Worm (Caenorhabditis elegans) whole organism, L1 larva: ENCODE measurements around the gene nsph-4.1.
"Not testable (repeated sequence)": the region's sequence is repeated elsewhere in the genome, so short reads cannot be mapped to it uniquely, and the experiment has no call there.

Source experiments
- C16A3.4 ChIP-seq: fragments of 150-350 bp; optimal IDR thresholded peaks from 2 replicates; lab custom pipeline; 2014; ENCODE audit warnings: missing biosample characterization, missing genetic modification characterization
- F16B12.6 ChIP-seq: fragments of 150-350 bp; optimal IDR thresholded peaks from 2 replicates; lab custom pipeline; 2014; ENCODE audit warnings: missing biosample characterization, missing genetic modification characterization
- ceh-8 ChIP-seq: fragments of 200-800 bp; sonication (Bioruptor generic); optimal IDR thresholded peaks from 2 replicates; lab custom pipeline; 2018; ENCODE audit warnings: mild to moderate bottlenecking, missing genetic modification characterization, moderate library complexity, missing compliant biosample characterization
- ceh-82 ChIP-seq, 3 experiments: fragments of 150-350 bp in 1 of 3; sonication (generic microtip) in 2 of 3; optimal IDR thresholded peaks; 2 replicates each; lab custom pipeline; 2014 to 2017; ENCODE audit warnings: missing biosample characterization in 3 of 3, missing genetic modification characterization in 3 of 3
- dpl-1 ChIP-seq, 3 experiments: fragments of 150-350 bp in 2 of 3; sonication (generic microtip) in 1 of 3; optimal IDR thresholded peaks; 2 replicates each; lab custom pipeline; 2014 to 2017; ENCODE audit warnings: missing biosample characterization in 3 of 3, missing genetic modification characterization in 3 of 3, missing genetic modification reagents in 3 of 3
- dsc-1 ChIP-seq: sonication (generic microtip); optimal IDR thresholded peaks from 2 replicates; lab custom pipeline; 2016; ENCODE audit warnings: mild to moderate bottlenecking, missing genetic modification characterization, missing compliant biosample characterization
- efl-1 ChIP-seq, 4 experiments: fragments of 150-350 bp; optimal IDR thresholded peaks in 3 of 4; peaks in 1 of 4; 1 replicate in 1 of 4; 2 replicates in 3 of 4; lab custom pipeline; 2014; ENCODE audit warnings: missing biosample characterization in 2 of 4, missing genetic modification characterization in 2 of 4, missing genetic modification reagents in 2 of 4
- egl-13 ChIP-seq: sonication (generic microtip); optimal IDR thresholded peaks from 2 replicates; lab custom pipeline; 2016; ENCODE audit warnings: missing genotype, missing genetic modification reagents, missing genetic modification characterization, missing compliant biosample characterization
- egl-27 ChIP-seq, 2 experiments: fragments of 150-350 bp in 1 of 2; sonication (generic microtip); optimal IDR thresholded peaks; 3 replicates each; lab custom pipeline; 2017 to 2018; ENCODE audit warnings: missing biosample characterization in 2 of 2, missing genetic modification characterization in 2 of 2, missing genetic modification reagents in 2 of 2
- elt-2 ChIP-seq: sonication (generic microtip); optimal IDR thresholded peaks from 2 replicates; lab custom pipeline; 2016; ENCODE audit warnings: missing genetic modification characterization, mild to moderate bottlenecking, inconsistent platforms, missing compliant biosample characterization, missing genetic modification reagents
- fkh-4 ChIP-seq: sonication (generic microtip); optimal IDR thresholded peaks from 2 replicates; lab custom pipeline; 2016; ENCODE audit warnings: missing compliant biosample characterization, missing genetic modification characterization, borderline replicate concordance
- grh-1 ChIP-seq: fragments of 200-800 bp; sonication (Bioruptor generic); IDR thresholded peaks from 2 replicates; pipeline ENCODE4 v1.3.6; 2022; ENCODE audit warnings: missing genetic modification reagents, missing genetic modification characterization, missing compliant biosample characterization
- hlh-4 ChIP-seq: sonication (generic microtip); optimal IDR thresholded peaks from 2 replicates; lab custom pipeline; 2016; ENCODE audit warnings: mild to moderate bottlenecking, missing genetic modification characterization, missing compliant biosample characterization
- hpl-2 ChIP-seq: fragments of 150-350 bp; optimal IDR thresholded peaks from 2 replicates; lab custom pipeline; 2014; ENCODE audit warnings: missing biosample characterization, missing genetic modification reagents, missing genetic modification characterization
- isw-1 ChIP-seq: fragments of 200-800 bp; sonication (Bioruptor generic); IDR thresholded peaks from 2 replicates; pipeline ENCODE4 v1.3.6; 2022; ENCODE audit warnings: missing genetic modification characterization, missing compliant biosample characterization
- lin-15B ChIP-seq: fragments of 150-350 bp; sonication (generic microtip); optimal IDR thresholded peaks from 3 replicates; lab custom pipeline; 2014; ENCODE audit warnings: missing biosample characterization, missing genetic modification characterization
- lir-3 ChIP-seq: sonication (generic microtip); optimal IDR thresholded peaks from 2 replicates; lab custom pipeline; 2016; ENCODE audit warnings: mild to moderate bottlenecking, missing genetic modification characterization, moderate library complexity, missing compliant biosample characterization; ENCODE audit not compliant: poor library complexity
- mef-2 ChIP-seq: fragments of 150-350 bp; optimal IDR thresholded peaks from 2 replicates; lab custom pipeline; 2014; ENCODE audit warnings: missing biosample characterization, missing genetic modification characterization
- nhr-11 ChIP-seq: fragments of 150-350 bp; optimal IDR thresholded peaks from 2 replicates; lab custom pipeline; 2014; ENCODE audit warnings: missing biosample characterization, missing genetic modification characterization
- nhr-19 ChIP-seq: fragments of 200-800 bp; sonication (Bioruptor generic); conservative IDR thresholded peaks from 2 replicates; pipeline ENCODE4 v1.3.6; 2022; ENCODE audit warnings: missing genetic modification characterization, missing compliant biosample characterization
- nhr-47 ChIP-seq: sonication (generic microtip); optimal IDR thresholded peaks from 2 replicates; lab custom pipeline; 2016; ENCODE audit warnings: mild to moderate bottlenecking, missing genetic modification characterization, moderate library complexity, missing compliant biosample characterization
- nhr-77 ChIP-seq: fragments of 150-350 bp; optimal IDR thresholded peaks from 2 replicates; lab custom pipeline; 2014; ENCODE audit warnings: missing biosample characterization, missing genetic modification characterization
- snpc-4 ChIP-seq: fragments of 150-350 bp; optimal IDR thresholded peaks from 2 replicates; lab custom pipeline; 2014; ENCODE audit warnings: missing biosample characterization, missing genetic modification characterization
- sup-37 ChIP-seq: fragments of 200-800 bp; sonication (Bioruptor generic); optimal IDR thresholded peaks from 2 replicates; lab custom pipeline; 2018; ENCODE audit warnings: mild to moderate bottlenecking, missing genetic modification characterization, missing compliant biosample characterization
- unc-62 ChIP-seq: fragments of 150-350 bp; optimal IDR thresholded peaks from 2 replicates; lab custom pipeline; 2014; ENCODE audit warnings: missing biosample characterization, missing genetic modification reagents, missing genetic modification characterization
- unc-98 ChIP-seq: fragments of 200-800 bp; sonication (Bioruptor generic); IDR thresholded peaks from 2 replicates; pipeline ENCODE4 v1.3.6; 2022; ENCODE audit warnings: missing genetic modification characterization, missing compliant biosample characterization
- xbp-1 ChIP-seq: sonication (generic microtip); optimal IDR thresholded peaks from 2 replicates; lab custom pipeline; 2016; ENCODE audit warnings: missing genetic modification characterization, missing compliant biosample characterization
- zip-4 ChIP-seq: fragments of 200-800 bp; sonication (Bioruptor generic); optimal IDR thresholded peaks from 2 replicates; lab custom pipeline; 2018; ENCODE audit warnings: mild to moderate bottlenecking, missing genetic modification characterization, moderate library complexity, missing compliant biosample characterization
- ztf-11 ChIP-seq, 2 experiments: sonication (generic microtip); optimal IDR thresholded peaks; 2 replicates each; lab custom pipeline; 2016 to 2017; ENCODE audit warnings: missing genetic modification characterization in 2 of 2, missing biosample characterization in 1 of 2, missing compliant biosample characterization in 1 of 2

The nsph-4.1 gene

ce11 chrIV:5256731-5257130 is 30.1 kb downstream of the nsph-4.1 start, which contains the start of gene F36H12.9:
Gene F36H12.9 (plus strand): TSS chrIV:5257031.
- TF ChIP-seq F16B12.6; nhr-19; ceh-82 (tag; optimal IDR thresholded peaks at IDR 0.05; lab: Kevin White, UChicago): not testable (repeated sequence)

ce11 chrIV:5258385-5258784 is 31.7 kb downstream of the nsph-4.1 start, which contains the start of gene ttbk-2.1:
Gene ttbk-2.1 (plus strand): TSS chrIV:5258685.
- TF ChIP-seq zip-4; grh-1 (GFP tag; lab: Robert Waterston, UW); egl-27 (tag; optimal IDR thresholded peaks at IDR 0.05; lab: Kevin White, UChicago): not testable (repeated sequence)

- not testable (repeated sequence) for TF ChIP-seq nhr-11 (tag; lab: Kevin White, UChicago); dpl-1 (GFP tag; optimal IDR thresholded peaks at IDR 0.05; lab: Kevin White, UChicago); ztf-11 (tag; optimal IDR thresholded peaks at IDR 0.05; lab: Kevin White, UChicago)
- TF ChIP-seq, all 84 proteins: peak for 0; not testable (repeated sequence) for 84
These were observed 33.6 kb downstream of the nsph-4.1 start, which contains the start of gene msp-19 for ce11 chrIV:5260289-5260688. Gene msp-19 (plus strand): TSS chrIV:5260589.

- peak; percentile 52 for TF ChIP-seq nhr-19
These were observed 35.1 kb downstream of the nsph-4.1 start for ce11 chrIV:5261786-5262185.

ce11 chrIV:5264700-5265210 is 38.1 kb downstream of the nsph-4.1 start:
- peak; percentile 70 for TF ChIP-seq nhr-19
- TF ChIP-seq snpc-4 (tag; lab: Kevin White, UChicago): peak; percentile 85
- peak; percentile 25 for TF ChIP-seq nhr-47 (tag; lab: Kevin White, UChicago)
- peak; percentile 1 for TF ChIP-seq elt-2 (tag; lab: Kevin White, UChicago)

DNA sequence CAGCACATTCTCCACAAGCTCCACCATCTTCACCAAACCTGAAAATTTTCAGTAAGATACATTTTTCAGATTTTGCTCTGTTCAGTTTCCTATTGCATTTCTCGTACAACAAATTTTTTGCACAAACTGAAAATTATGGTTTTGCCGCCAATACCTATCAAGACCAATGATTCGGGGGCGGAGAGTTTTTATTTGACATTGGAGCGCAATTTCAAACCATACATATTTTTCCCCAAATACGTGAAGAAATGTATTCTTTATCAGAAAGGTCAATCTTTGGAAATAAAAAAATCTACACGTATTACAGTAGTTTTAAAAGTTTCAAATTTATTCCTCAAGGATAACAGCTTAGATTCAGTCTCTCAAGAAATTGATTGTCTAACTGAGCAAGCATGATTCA is 39.8 kb downstream of the nsph-4.1 start, which contains the start of gene F36H12.5:
Gene F36H12.5 (plus strand): TSS at position 301 of the 400 bp plus-strand sequence.
- TF ChIP-seq dsc-1 (tag; lab: Kevin White, UChicago): no peak
- TF ChIP-seq isw-1 (GFP tag; lab: Robert Waterston, UW): no peak
- TF ChIP-seq ceh-8 (GFP tag; lab: Kevin White, UChicago): no peak
- TF ChIP-seq C16A3.4: no peak
- no peak for TF ChIP-seq egl-13 (tag; lab: Kevin White, UChicago)
- TF ChIP-seq sup-37 (GFP tag; lab: Kevin White, UChicago): no peak
- no peak for TF ChIP-seq hpl-2 (GFP tag; lab: Kevin White, UChicago)
- TF ChIP-seq lir-3 (tag; lab: Kevin White, UChicago): no peak

ce11 chrIV:5268803-5269202 is 42.2 kb downstream of the nsph-4.1 start, which contains the start of gene F36H12.4:
Gene F36H12.4 (plus strand): TSS chrIV:5269103.
- TF ChIP-seq efl-1 (optimal IDR thresholded peaks at IDR 0.05; lab: Kevin White, UChicago) (no peak), efl-1 (GFP tag; optimal IDR thresholded peaks at IDR 0.05 in 1 of 2; lab: Kevin White, UChicago) (peak in 1 of 2 experiments; percentile 74), hlh-4 (tag; lab: Kevin White, UChicago) (no peak)

DNA sequence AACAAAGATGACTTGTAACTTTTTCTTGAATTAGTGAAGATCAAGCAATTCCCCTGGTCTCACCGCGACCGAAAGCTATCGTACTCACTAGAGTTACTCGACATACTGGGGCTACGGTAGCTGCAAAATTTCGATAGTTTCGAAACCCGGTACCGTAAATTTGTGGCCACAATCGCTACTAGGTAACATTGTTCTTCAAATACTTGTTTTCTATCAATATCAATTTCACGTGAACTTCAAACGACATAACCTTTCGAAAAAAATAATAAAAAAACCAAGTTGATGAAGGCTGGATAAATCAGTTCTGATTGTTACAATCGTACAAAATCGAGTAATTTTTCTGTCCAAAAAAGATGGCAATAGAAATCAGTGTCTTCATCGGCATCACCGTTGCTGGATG is 45.9 kb downstream of the nsph-4.1 start, which contains the start of gene F36H12.3:
Gene F36H12.3 (plus strand): TSS at position 301 of the 400 bp plus-strand sequence.
- no peak for TF ChIP-seq nhr-77 (tag; lab: Kevin White, UChicago)
- TF ChIP-seq fkh-4: no peak
- no peak for TF ChIP-seq mef-2 (tag; lab: Kevin White, UChicago)
- no peak for TF ChIP-seq lin-15B (tag; lab: Kevin White, UChicago)
- no peak for TF ChIP-seq unc-98 (GFP tag; lab: Robert Waterston, UW)
- TF ChIP-seq xbp-1: no peak
- TF ChIP-seq unc-62 (GFP tag; lab: Kevin White, UChicago): no peak
- no peak for TF ChIP-seq ztf-11 (tag; optimal IDR thresholded peaks at IDR 0.05; lab: Kevin White, UChicago)
- TF ChIP-seq, all 84 proteins: peak for 0
